Worm (Caenorhabditis elegans) whole organism, L4 larva: ENCODE measurements around the gene C27A7.6.

Experiments
- F49E8.2 ChIP-seq: sonication (generic microtip); optimal IDR thresholded peaks from 2 replicates; lab custom pipeline; 2016; ENCODE audit warnings: missing compliant biosample characterization, mild to moderate bottlenecking, missing genetic modification characterization, borderline replicate concordance
- ceh-82 ChIP-seq: sonication (generic microtip); optimal IDR thresholded peaks from 2 replicates; lab custom pipeline; 2017; ENCODE audit warnings: missing biosample characterization, missing genetic modification characterization
- fos-1 ChIP-seq: fragments of 150-350 bp; optimal IDR thresholded peaks from 2 replicates; lab custom pipeline; 2014; ENCODE audit warnings: missing biosample characterization, missing genetic modification characterization
- mdl-1 ChIP-seq, 2 experiments: fragments of 150-350 bp in 1 of 2; sonication (generic microtip) in 1 of 2; optimal IDR thresholded peaks; 2 replicates each; lab custom pipeline; 2014 to 2017; ENCODE audit warnings: missing biosample characterization in 2 of 2, missing genetic modification characterization in 2 of 2
- nhr-237 ChIP-seq: sonication (generic microtip); optimal IDR thresholded peaks from 2 replicates; lab custom pipeline; 2017; ENCODE audit warnings: missing biosample characterization, missing genetic modification characterization
- nhr-42 ChIP-seq: fragments of 200-800 bp; sonication (Bioruptor generic); IDR thresholded peaks from 2 replicates; pipeline ENCODE4 v1.3.6; 2022; ENCODE audit warnings: missing genetic modification characterization, missing compliant biosample characterization
- pha-4 ChIP-seq, 2 experiments: fragments of 150-350 bp in 1 of 2; fragments of 200-800 bp in 1 of 2; sonication (Bioruptor generic) in 1 of 2; IDR thresholded peaks in 1 of 2; optimal IDR thresholded peaks in 1 of 2; 2 replicates each; pipeline versions ENCODE4 v1.3.6 to Lab custom; 2014 to 2022; ENCODE audit warnings: missing genetic modification characterization in 2 of 2, missing genetic modification reagents in 2 of 2, missing biosample characterization in 1 of 2, missing compliant biosample characterization in 1 of 2
- spr-3 ChIP-seq: fragments of 200-800 bp; sonication (Bioruptor generic); optimal IDR thresholded peaks from 2 replicates; lab custom pipeline; 2018; ENCODE audit warnings: mild to moderate bottlenecking, missing genetic modification characterization, missing compliant biosample characterization
- unc-39 ChIP-seq: sonication (generic microtip); optimal IDR thresholded peaks from 2 replicates; lab custom pipeline; 2017; ENCODE audit warnings: missing biosample characterization, missing genetic modification characterization
- unc-62 ChIP-seq, 3 experiments: fragments of 150-350 bp in 1 of 3; sonication (generic microtip); optimal IDR thresholded peaks in 2 of 3; peaks in 1 of 3; 1 replicate in 1 of 3; 2 replicates in 2 of 3; lab custom pipeline; 2014 to 2017; ENCODE audit warnings: missing biosample characterization in 3 of 3, missing genetic modification characterization in 3 of 3, missing genetic modification reagents in 3 of 3, missing genotype in 1 of 3
- ztf-7 ChIP-seq: fragments of 150-350 bp; optimal IDR thresholded peaks from 2 replicates; lab custom pipeline; 2014; ENCODE audit warnings: missing biosample characterization, missing genetic modification characterization

- TF ChIP-seq nhr-42 (no peak), mdl-1 (tag; optimal IDR thresholded peaks at IDR 0.05; lab: Kevin White, UChicago) (no peak), fos-1 (no peak), ceh-82 (tag; lab: Kevin White, UChicago) (no peak), spr-3 (GFP tag; lab: Kevin White, UChicago) (no peak), ztf-7 (tag; lab: Kevin White, UChicago) (no peak), pha-4 (GFP tag; IDR thresholded peaks at IDR 0.05; lab: Robert Waterston, UW) (no peak), pha-4 (tag; optimal IDR thresholded peaks at IDR 0.05; lab: Kevin White, UChicago) (no peak), F49E8.2 (tag; lab: Kevin White, UChicago) (no peak), unc-39 (tag; lab: Kevin White, UChicago) (no peak), nhr-237 (tag; lab: Kevin White, UChicago) (no peak), unc-62 (GFP tag; optimal IDR thresholded peaks at IDR 0.05 in 1 of 2; lab: Kevin White, UChicago) (peak in 1 of 2 experiments; percentile 97), unc-62 (tag; optimal IDR thresholded peaks at IDR 0.05; lab: Kevin White, UChicago) (no peak)
Measured at ce11 chrV:12115150-12115549, 15.4 kb downstream of the C27A7.6 start.
